Worm (Caenorhabditis elegans) whole organism, L1 larva: ENCODE results near the gene F18F11.4.

Source experiments
- C16A3.4 ChIP-seq: fragments of 150-350 bp; optimal IDR thresholded peaks from 2 replicates; lab custom pipeline; 2014; ENCODE audit warnings: missing biosample characterization, missing genetic modification characterization
- F16B12.6 ChIP-seq: fragments of 150-350 bp; optimal IDR thresholded peaks from 2 replicates; lab custom pipeline; 2014; ENCODE audit warnings: missing biosample characterization, missing genetic modification characterization
- alr-1 ChIP-seq: fragments of 200-800 bp; sonication (Bioruptor generic); optimal IDR thresholded peaks from 2 replicates; lab custom pipeline; 2018; ENCODE audit warnings: borderline replicate concordance, mild to moderate bottlenecking, missing genetic modification characterization, missing compliant biosample characterization
- aly-2 ChIP-seq: fragments of 150-350 bp; optimal IDR thresholded peaks from 2 replicates; lab custom pipeline; 2014; ENCODE audit warnings: missing biosample characterization, missing genetic modification characterization
- blmp-1 ChIP-seq: fragments of 150-350 bp; optimal IDR thresholded peaks from 2 replicates; lab custom pipeline; 2014; ENCODE audit warnings: missing biosample characterization, missing genetic modification characterization
- ceh-63 ChIP-seq: fragments of 200-800 bp; sonication (Bioruptor generic); optimal IDR thresholded peaks from 2 replicates; lab custom pipeline; 2018; ENCODE audit warnings: mild to moderate bottlenecking, missing genetic modification characterization, missing compliant biosample characterization
- ceh-82 ChIP-seq, 3 experiments: fragments of 150-350 bp in 1 of 3; sonication (generic microtip) in 2 of 3; optimal IDR thresholded peaks; 2 replicates each; lab custom pipeline; 2014 to 2017; ENCODE audit warnings: missing biosample characterization in 3 of 3, missing genetic modification characterization in 3 of 3
- dpl-1 ChIP-seq, 3 experiments: fragments of 150-350 bp in 2 of 3; sonication (generic microtip) in 1 of 3; optimal IDR thresholded peaks; 2 replicates each; lab custom pipeline; 2014 to 2017; ENCODE audit warnings: missing biosample characterization in 3 of 3, missing genetic modification characterization in 3 of 3, missing genetic modification reagents in 3 of 3
- efl-1 ChIP-seq, 4 experiments: fragments of 150-350 bp; optimal IDR thresholded peaks in 3 of 4; peaks in 1 of 4; 1 replicate in 1 of 4; 2 replicates in 3 of 4; lab custom pipeline; 2014; ENCODE audit warnings: missing biosample characterization in 2 of 4, missing genetic modification characterization in 2 of 4, missing genetic modification reagents in 2 of 4
- efl-3 ChIP-seq: fragments of 200-800 bp; sonication (Bioruptor generic); optimal IDR thresholded peaks from 2 replicates; lab custom pipeline; 2018; ENCODE audit warnings: mild to moderate bottlenecking, missing genetic modification characterization, missing compliant biosample characterization
- egl-13 ChIP-seq: sonication (generic microtip); optimal IDR thresholded peaks from 2 replicates; lab custom pipeline; 2016; ENCODE audit warnings: missing genotype, missing genetic modification reagents, missing genetic modification characterization, missing compliant biosample characterization
- elt-2 ChIP-seq: sonication (generic microtip); optimal IDR thresholded peaks from 2 replicates; lab custom pipeline; 2016; ENCODE audit warnings: missing genetic modification characterization, mild to moderate bottlenecking, inconsistent platforms, missing compliant biosample characterization, missing genetic modification reagents
- elt-3 ChIP-seq, 6 experiments: fragments of 150-350 bp in 1 of 6; sonication (generic microtip); optimal IDR thresholded peaks; 2 replicates each; lab custom pipeline; 2017 to 2018; ENCODE audit warnings: missing biosample characterization in 6 of 6, missing genetic modification characterization in 6 of 6, inconsistent platforms in 1 of 6
- ets-5 ChIP-seq: fragments of 200-800 bp; sonication (Bioruptor generic); IDR thresholded peaks from 2 replicates; pipeline ENCODE4 v1.3.6; 2022; ENCODE audit warnings: missing genetic modification characterization, missing compliant biosample characterization
- fkh-4 ChIP-seq: sonication (generic microtip); optimal IDR thresholded peaks from 2 replicates; lab custom pipeline; 2016; ENCODE audit warnings: missing compliant biosample characterization, missing genetic modification characterization, borderline replicate concordance
- fkh-8 ChIP-seq: sonication (generic microtip); optimal IDR thresholded peaks from 2 replicates; lab custom pipeline; 2016; ENCODE audit warnings: mild to moderate bottlenecking, missing genetic modification characterization, missing compliant biosample characterization
- fos-1 ChIP-seq: fragments of 150-350 bp; optimal IDR thresholded peaks from 2 replicates; lab custom pipeline; 2014; ENCODE audit warnings: missing biosample characterization, missing genetic modification characterization
- grh-1 ChIP-seq: fragments of 200-800 bp; sonication (Bioruptor generic); IDR thresholded peaks from 2 replicates; pipeline ENCODE4 v1.3.6; 2022; ENCODE audit warnings: missing genetic modification reagents, missing genetic modification characterization, missing compliant biosample characterization
- hlh-4 ChIP-seq: sonication (generic microtip); optimal IDR thresholded peaks from 2 replicates; lab custom pipeline; 2016; ENCODE audit warnings: mild to moderate bottlenecking, missing genetic modification characterization, missing compliant biosample characterization
- hpl-2 ChIP-seq: fragments of 150-350 bp; optimal IDR thresholded peaks from 2 replicates; lab custom pipeline; 2014; ENCODE audit warnings: missing biosample characterization, missing genetic modification reagents, missing genetic modification characterization
- lin-14 ChIP-seq: fragments of 200-800 bp; sonication (Bioruptor generic); optimal IDR thresholded peaks from 2 replicates; lab custom pipeline; 2018; ENCODE audit warnings: mild to moderate bottlenecking, missing genetic modification characterization, moderate library complexity, missing compliant biosample characterization
- lin-15B ChIP-seq: fragments of 150-350 bp; sonication (generic microtip); optimal IDR thresholded peaks from 3 replicates; lab custom pipeline; 2014; ENCODE audit warnings: missing biosample characterization, missing genetic modification characterization
- lin-35 ChIP-seq, 2 experiments: fragments of 150-350 bp; optimal IDR thresholded peaks; 2 replicates each; lab custom pipeline; 2014; ENCODE audit warnings: missing biosample characterization in 2 of 2, missing genetic modification characterization in 2 of 2, missing genetic modification reagents in 2 of 2
- lir-3 ChIP-seq: sonication (generic microtip); optimal IDR thresholded peaks from 2 replicates; lab custom pipeline; 2016; ENCODE audit warnings: mild to moderate bottlenecking, missing genetic modification characterization, moderate library complexity, missing compliant biosample characterization; ENCODE audit not compliant: poor library complexity
- mab-9 ChIP-seq: fragments of 200-800 bp; sonication (Bioruptor generic); IDR thresholded peaks from 2 replicates; pipeline ENCODE4 v1.3.6; 2022; ENCODE audit warnings: missing genetic modification reagents, missing genetic modification characterization, missing compliant biosample characterization
- mep-1 ChIP-seq: fragments of 150-350 bp; optimal IDR thresholded peaks from 2 replicates; lab custom pipeline; 2014; ENCODE audit warnings: missing biosample characterization, missing genetic modification characterization
- nhr-19 ChIP-seq: fragments of 200-800 bp; sonication (Bioruptor generic); conservative IDR thresholded peaks from 2 replicates; pipeline ENCODE4 v1.3.6; 2022; ENCODE audit warnings: missing genetic modification characterization, missing compliant biosample characterization
- nhr-20 ChIP-seq: sonication (generic microtip); optimal IDR thresholded peaks from 2 replicates; lab custom pipeline; 2016; ENCODE audit warnings: mild to moderate bottlenecking, missing genetic modification characterization, missing compliant biosample characterization
- nhr-237 ChIP-seq: fragments of 150-350 bp; optimal IDR thresholded peaks from 2 replicates; lab custom pipeline; 2014; ENCODE audit warnings: missing biosample characterization, missing genetic modification characterization
- nhr-28 ChIP-seq: fragments of 150-350 bp; optimal IDR thresholded peaks from 2 replicates; lab custom pipeline; 2014; ENCODE audit warnings: missing biosample characterization, missing genetic modification characterization
- nhr-47 ChIP-seq: sonication (generic microtip); optimal IDR thresholded peaks from 2 replicates; lab custom pipeline; 2016; ENCODE audit warnings: mild to moderate bottlenecking, missing genetic modification characterization, moderate library complexity, missing compliant biosample characterization
- nhr-71 ChIP-seq: sonication (generic microtip); optimal IDR thresholded peaks from 2 replicates; lab custom pipeline; 2016; ENCODE audit warnings: mild to moderate bottlenecking, missing genetic modification characterization, moderate library complexity, missing compliant biosample characterization
- nhr-85 ChIP-seq: sonication (generic microtip); peaks from one replicate; lab custom pipeline; 2016; ENCODE audit warnings: missing genetic modification characterization, inconsistent platforms, missing compliant biosample characterization
- nhr-90 ChIP-seq: sonication (generic microtip); optimal IDR thresholded peaks from 2 replicates; lab custom pipeline; 2016; ENCODE audit warnings: mild to moderate bottlenecking, missing genetic modification characterization, missing compliant biosample characterization; ENCODE audit not compliant: poor library complexity
- pax-3 ChIP-seq: fragments of 200-800 bp; sonication (Bioruptor generic); optimal IDR thresholded peaks from 2 replicates; lab custom pipeline; 2018; ENCODE audit warnings: mild to moderate bottlenecking, missing genetic modification characterization, moderate library complexity, missing compliant biosample characterization
- pqm-1 ChIP-seq: sonication (generic microtip); optimal IDR thresholded peaks from 3 replicates; lab custom pipeline; 2017; ENCODE audit warnings: missing biosample characterization, missing genetic modification characterization
- snu-23 ChIP-seq: sonication (generic microtip); optimal IDR thresholded peaks from 2 replicates; lab custom pipeline; 2016; ENCODE audit warnings: missing genetic modification characterization, missing compliant biosample characterization
- sptf-1 ChIP-seq: fragments of 150-350 bp; optimal IDR thresholded peaks from 2 replicates; lab custom pipeline; 2014; ENCODE audit warnings: missing biosample characterization, missing genetic modification characterization
- swsn-7 ChIP-seq: sonication (generic microtip); optimal IDR thresholded peaks from 2 replicates; lab custom pipeline; 2016; ENCODE audit warnings: missing genetic modification characterization, missing compliant biosample characterization
- tlp-1 ChIP-seq: fragments of 150-350 bp; optimal IDR thresholded peaks from 2 replicates; lab custom pipeline; 2014; ENCODE audit warnings: missing biosample characterization, missing genetic modification characterization
- unc-62 ChIP-seq: fragments of 150-350 bp; optimal IDR thresholded peaks from 2 replicates; lab custom pipeline; 2014; ENCODE audit warnings: missing biosample characterization, missing genetic modification reagents, missing genetic modification characterization
- unc-98 ChIP-seq: fragments of 200-800 bp; sonication (Bioruptor generic); IDR thresholded peaks from 2 replicates; pipeline ENCODE4 v1.3.6; 2022; ENCODE audit warnings: missing genetic modification characterization, missing compliant biosample characterization
- xbp-1 ChIP-seq: sonication (generic microtip); optimal IDR thresholded peaks from 2 replicates; lab custom pipeline; 2016; ENCODE audit warnings: missing genetic modification characterization, missing compliant biosample characterization

F18F11.4 gene

DNA sequence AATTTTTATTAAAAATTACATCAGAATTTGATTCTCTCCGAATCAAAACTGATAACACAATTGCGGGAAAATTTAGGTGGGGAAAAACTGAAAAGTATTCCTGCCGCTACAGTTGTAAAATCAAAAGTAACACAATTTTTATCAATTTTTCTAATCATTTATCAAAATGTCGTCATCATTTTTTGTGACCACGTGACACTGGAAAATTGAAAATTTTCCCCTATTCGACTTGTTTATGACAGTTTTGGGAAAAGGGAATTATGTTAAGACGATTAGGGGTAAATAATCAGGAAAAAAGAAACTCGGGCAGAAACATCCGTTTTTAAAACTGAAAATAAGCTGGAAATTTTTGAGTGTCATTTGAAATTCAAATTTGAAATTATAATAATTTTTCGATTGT lies 33.8 kb upstream of the F18F11.4 start:
- peak; percentile 41 for TF ChIP-seq nhr-71
- no peak for TF ChIP-seq hlh-4
- peak; percentile 7 for TF ChIP-seq tlp-1
- TF ChIP-seq nhr-90 (tag; lab: Kevin White, UChicago): peak; percentile 64
- TF ChIP-seq snu-23 (GFP tag; lab: Kevin White, UChicago): peak; percentile 4
- no peak for TF ChIP-seq sptf-1
- peak in 1 of 2 experiments; percentile 35 for TF ChIP-seq lin-35 (GFP tag; optimal IDR thresholded peaks at IDR 0.05; lab: Kevin White, UChicago)
- TF ChIP-seq unc-62 (GFP tag; lab: Kevin White, UChicago): no peak
- no peak for TF ChIP-seq efl-1 (optimal IDR thresholded peaks at IDR 0.05; lab: Kevin White, UChicago)
- TF ChIP-seq efl-1 (GFP tag; optimal IDR thresholded peaks at IDR 0.05 in 1 of 2; lab: Kevin White, UChicago): peak in 1 of 2 experiments; percentile 35
- peak; percentile 94 for TF ChIP-seq elt-2
- peak; percentile 11 for TF ChIP-seq nhr-20 (tag; lab: Kevin White, UChicago)
- TF ChIP-seq ets-5 (GFP tag; lab: Robert Waterston, UW): no peak

DNA sequence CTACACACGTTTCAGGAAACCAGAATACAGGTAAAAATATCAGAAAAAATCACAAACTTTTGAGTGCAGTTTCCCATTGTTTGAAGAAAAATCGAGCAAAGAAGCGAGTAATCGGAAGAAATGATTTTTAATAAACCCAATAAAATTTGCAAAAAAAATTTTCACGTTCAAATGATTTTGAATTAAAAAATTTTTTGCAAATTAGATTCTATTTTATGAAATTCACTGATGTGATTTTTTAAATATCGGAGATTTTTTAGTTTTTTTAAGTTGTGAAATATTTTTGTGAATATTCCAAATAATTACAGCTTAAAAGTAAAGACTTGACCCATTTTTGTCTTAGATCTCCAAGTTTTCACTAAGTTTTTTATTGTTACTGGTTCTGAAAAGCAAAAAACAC lies 32.4 kb upstream of the F18F11.4 start, which contains the start of gene pnp-1:
Gene pnp-1, minus strand, starts transcription at position 101 of the 400 bp plus-strand sequence.
- TF ChIP-seq ceh-82 (tag; optimal IDR thresholded peaks at IDR 0.05; lab: Kevin White, UChicago) (no peak), nhr-47 (tag; lab: Kevin White, UChicago) (no peak), nhr-28 (tag; lab: Kevin White, UChicago) (no peak), dpl-1 (GFP tag; optimal IDR thresholded peaks at IDR 0.05; lab: Kevin White, UChicago) (no peak), blmp-1 (tag; lab: Kevin White, UChicago) (no peak), unc-62 (GFP tag; lab: Kevin White, UChicago) (no peak), fos-1 (tag; lab: Kevin White, UChicago) (no peak), sptf-1 (no peak), pax-3 (tag; lab: Kevin White, UChicago) (no peak)
- TF ChIP-seq, all 84 proteins: peak for 0

- TF ChIP-seq lin-35 (GFP tag; optimal IDR thresholded peaks at IDR 0.05; lab: Kevin White, UChicago): no peak
- no peak for TF ChIP-seq efl-1 (optimal IDR thresholded peaks at IDR 0.05; lab: Kevin White, UChicago)
- peak in 1 of 2 experiments; percentile 91 for TF ChIP-seq efl-1 (GFP tag; optimal IDR thresholded peaks at IDR 0.05 in 1 of 2; lab: Kevin White, UChicago)
- no peak for TF ChIP-seq ceh-63
- TF ChIP-seq, all 84 proteins: peak for 1
Observed at ce11 chrIV:299190-299589, 31.4 kb upstream of the F18F11.4 start.

- TF ChIP-seq lin-15B (tag; lab: Kevin White, UChicago) (no peak), alr-1 (tag; lab: Kevin White, UChicago) (no peak), snu-23 (GFP tag; lab: Kevin White, UChicago) (no peak), grh-1 (GFP tag; lab: Robert Waterston, UW) (no peak), efl-3 (no peak), mab-9 (no peak), hpl-2 (GFP tag; lab: Kevin White, UChicago) (no peak), fkh-8 (tag; lab: Kevin White, UChicago) (no peak), swsn-7 (tag; lab: Kevin White, UChicago) (no peak), C16A3.4 (no peak), tlp-1 (no peak), pqm-1 (tag; lab: Kevin White, UChicago) (no peak), egl-13 (tag; lab: Kevin White, UChicago) (no peak), mep-1 (tag; lab: Kevin White, UChicago) (no peak), xbp-1 (no peak), nhr-237 (no peak)
- TF ChIP-seq, all 84 proteins: peak for 0
Observed at ce11 chrIV:300307-300706, 30.3 kb upstream of the F18F11.4 start.

ce11 chrIV:302743-303142 lies 27.9 kb upstream of the F18F11.4 start:
- TF ChIP-seq F16B12.6 (tag; lab: Kevin White, UChicago): no peak
- TF ChIP-seq lin-14 (GFP tag; lab: Kevin White, UChicago): peak; percentile 32
- peak; percentile 36 for TF ChIP-seq egl-13 (tag; lab: Kevin White, UChicago)
- TF ChIP-seq efl-1 (optimal IDR thresholded peaks at IDR 0.05; lab: Kevin White, UChicago): no peak
- TF ChIP-seq efl-1 (GFP tag; optimal IDR thresholded peaks at IDR 0.05 in 1 of 2; lab: Kevin White, UChicago): peak in 1 of 2 experiments; percentile 78
- TF ChIP-seq aly-2 (tag; lab: Kevin White, UChicago): no peak
- peak; percentile 9 for TF ChIP-seq nhr-20 (tag; lab: Kevin White, UChicago)
- no peak for TF ChIP-seq unc-98 (GFP tag; lab: Robert Waterston, UW)
- TF ChIP-seq nhr-19 (GFP tag; lab: Robert Waterston, UW): no peak; the same call in 1 of the 2 replicates
- no peak for TF ChIP-seq C16A3.4
- peak; percentile 55 for TF ChIP-seq nhr-71
- no peak for TF ChIP-seq mep-1 (tag; lab: Kevin White, UChicago)
- no peak for TF ChIP-seq fkh-8 (tag; lab: Kevin White, UChicago)
- peak; percentile 40 for TF ChIP-seq nhr-85 (tag; lab: Kevin White, UChicago)
- TF ChIP-seq nhr-47 (tag; lab: Kevin White, UChicago): peak; percentile 31
- TF ChIP-seq lir-3: no peak
- peak in 3 of 6 experiments; percentile 44 to 83 (median 57) for TF ChIP-seq elt-3 (tag; optimal IDR thresholded peaks at IDR 0.05; lab: Kevin White, UChicago)
- TF ChIP-seq blmp-1 (tag; lab: Kevin White, UChicago): peak; percentile 73
- TF ChIP-seq fkh-4 (tag; lab: Kevin White, UChicago): no peak
